Fruit fly (Drosophila melanogaster): ENCODE results near the gene Cht10.

dm6 chr2L:23025386-23025785, 329 bp downstream of the Cht10 start:
- no peak for TF ChIP-seq CG4496 (GFP tag; IDR thresholded peaks at IDR 0.05)
- no peak for TF ChIP-seq CG15710 (tag; optimal IDR thresholded peaks at IDR 0.05)
- no peak for TF ChIP-seq fd96Ca (GFP tag; IDR thresholded peaks at IDR 0.05)
- no peak for TF ChIP-seq CG34367 (tag; optimal IDR thresholded peaks at IDR 0.05)
- TF ChIP-seq Pif1A (GFP tag; optimal IDR thresholded peaks at IDR 0.05) = no peak
- no peak for TF ChIP-seq CG12605 (GFP tag; IDR thresholded peaks at IDR 0.05)
- no peak for TF ChIP-seq CG32121 (GFP tag; IDR thresholded peaks at IDR 0.05)
- peak; percentile 91 for TF ChIP-seq EcR (GFP tag; optimal IDR thresholded peaks at IDR 0.05)
- no peak for TF ChIP-seq gl (tag; optimal IDR thresholded peaks at IDR 0.05)
- no peak for TF ChIP-seq CG10348 (GFP tag; IDR thresholded peaks at IDR 0.05)
- TF ChIP-seq Pif1B (GFP tag; optimal IDR thresholded peaks at IDR 0.05) = no peak

All from whole organism, pupa.